Worm (Caenorhabditis elegans) whole organism, early embryonic: Measurements from ENCODE around the gene spp-22.

Source experiments
- aly-1 ChIP-seq: sonication (generic microtip); optimal IDR thresholded peaks from 2 replicates; lab custom pipeline; 2016; ENCODE audit warnings: missing genetic modification characterization, missing compliant biosample characterization
- ama-1 ChIP-seq: fragments of 150-350 bp; optimal IDR thresholded peaks from 2 replicates; lab custom pipeline; 2014
- flt-1 ChIP-seq: fragments of 200-800 bp; sonication (Bioruptor generic); IDR thresholded peaks from 2 replicates; pipeline ENCODE4 v1.3.6; 2022; ENCODE audit warnings: missing genetic modification characterization, missing compliant biosample characterization
- hmg-4 ChIP-seq: fragments of 200-800 bp; sonication (Bioruptor generic); optimal IDR thresholded peaks from 2 replicates; lab custom pipeline; 2018; ENCODE audit warnings: mild to moderate bottlenecking, missing genetic modification characterization, missing compliant biosample characterization
- hnd-1 ChIP-seq: sonication (generic microtip); optimal IDR thresholded peaks from 2 replicates; lab custom pipeline; 2016; ENCODE audit warnings: missing genetic modification characterization, missing compliant biosample characterization
- pes-1 ChIP-seq: fragments of 200-800 bp; sonication (Bioruptor generic); IDR thresholded peaks from 2 replicates; pipeline ENCODE4 v1.3.6; 2022; ENCODE audit warnings: missing genetic modification reagents, missing genetic modification characterization, missing compliant biosample characterization
- tbx-11 ChIP-seq: fragments of 200-800 bp; sonication (Bioruptor generic); IDR thresholded peaks from 2 replicates; pipeline ENCODE4 v1.3.6; 2022; ENCODE audit warnings: missing genetic modification characterization, missing compliant biosample characterization
- tra-4 ChIP-seq: sonication (generic microtip); optimal IDR thresholded peaks from 2 replicates; lab custom pipeline; 2017; ENCODE audit warnings: missing genetic modification characterization, missing compliant biosample characterization

- TF ChIP-seq tbx-11 (GFP tag; lab: Robert Waterston, UW) = no peak
- no peak for TF ChIP-seq ama-1 (lab: Kevin White, UChicago)
- no peak for TF ChIP-seq flt-1
- TF ChIP-seq pes-1 (GFP tag; lab: Robert Waterston, UW) = no peak
- TF ChIP-seq tra-4 = no peak
- TF ChIP-seq aly-1 (tag; lab: Kevin White, UChicago) = no peak
- no peak for TF ChIP-seq hmg-4 (GFP tag; lab: Kevin White, UChicago)
- no peak for TF ChIP-seq hnd-1 (tag; lab: Kevin White, UChicago)
Measured at ce11 chrX:7176817-7177216, 34.7 kb upstream of the spp-22 start.
